Fruit fly (Drosophila melanogaster) whole organism, adult: Measurements from ENCODE around the gene hyd.
"Not testable (repeated sequence)": the region's sequence is repeated elsewhere in the genome, so short reads cannot be mapped to it uniquely, and the experiment has no call there.

Experiments used
- CG11617 ChIP-seq: fragments of 200-800 bp; sonication (Bioruptor generic); optimal IDR thresholded peaks from 2 replicates; lab custom pipeline; 2017; ENCODE audit warnings: mild to moderate bottlenecking, missing biosample characterization, missing genetic modification reagents, missing genetic modification characterization
- CG12768 ChIP-seq: fragments of 200-800 bp; sonication (Bioruptor generic); optimal IDR thresholded peaks from 2 replicates; lab custom pipeline; 2017; ENCODE audit warnings: missing biosample characterization, missing genetic modification characterization, mild to moderate bottlenecking, moderate library complexity, missing genetic modification reagents
- CG14711 ChIP-seq: fragments of 200-800 bp; sonication (Bioruptor generic); optimal IDR thresholded peaks from 2 replicates; lab custom pipeline; 2018; ENCODE audit warnings: missing biosample characterization, mild to moderate bottlenecking, missing genetic modification characterization, moderate library complexity
- CG1620 ChIP-seq: fragments of 200-800 bp; sonication (Bioruptor generic); optimal IDR thresholded peaks from 2 replicates; lab custom pipeline; 2016; ENCODE audit warnings: missing biosample characterization, missing genetic modification characterization
- CG33017 ChIP-seq: fragments of 200-800 bp; sonication (Bioruptor generic); optimal IDR thresholded peaks from 2 replicates; lab custom pipeline; 2018; ENCODE audit warnings: missing biosample characterization, mild to moderate bottlenecking, missing genetic modification characterization, moderate library complexity
- CG5204 ChIP-seq: fragments of 200-800 bp; sonication (Bioruptor generic); optimal IDR thresholded peaks from 2 replicates; lab custom pipeline; 2016; ENCODE audit warnings: missing biosample characterization, missing genetic modification characterization
- CG7045 ChIP-seq: fragments of 200-800 bp; sonication (Bioruptor generic); optimal IDR thresholded peaks from 2 replicates; lab custom pipeline; 2017; ENCODE audit warnings: missing biosample characterization, mild to moderate bottlenecking, missing genetic modification characterization
- CG7101 ChIP-seq: fragments of 200-800 bp; sonication (Bioruptor generic); optimal IDR thresholded peaks from 2 replicates; lab custom pipeline; 2018; ENCODE audit warnings: missing biosample characterization, mild to moderate bottlenecking, missing genetic modification characterization, moderate library complexity
- Clk ChIP-seq: fragments of 200-800 bp; sonication (Bioruptor generic); optimal IDR thresholded peaks from 2 replicates; lab custom pipeline; 2017; ENCODE audit warnings: missing biosample characterization, missing genetic modification characterization
- Crg-1 ChIP-seq: fragments of 200-800 bp; sonication (Bioruptor generic); optimal IDR thresholded peaks from 2 replicates; lab custom pipeline; 2016; ENCODE audit warnings: missing biosample characterization, missing genetic modification characterization
- Hr96 ChIP-seq: fragments of 200-800 bp; sonication (Bioruptor generic); optimal IDR thresholded peaks from 2 replicates; lab custom pipeline; 2016; ENCODE audit warnings: missing biosample characterization, missing genetic modification characterization
- Mnt ChIP-seq: fragments of 200-800 bp; sonication (Bioruptor generic); optimal IDR thresholded peaks from 2 replicates; lab custom pipeline; 2016; ENCODE audit warnings: missing biosample characterization, mild to moderate bottlenecking, missing genetic modification characterization
- bab1 ChIP-seq: fragments of 200-800 bp; sonication (Bioruptor generic); optimal IDR thresholded peaks from 3 replicates; lab custom pipeline; 2019; ENCODE audit warnings: missing biosample characterization, mild to moderate bottlenecking, missing genetic modification characterization, moderate library complexity
- cic ChIP-seq: fragments of 200-800 bp; sonication (Bioruptor generic); optimal IDR thresholded peaks from 2 replicates; lab custom pipeline; 2017; ENCODE audit warnings: missing biosample characterization, mild to moderate bottlenecking, missing genetic modification characterization, moderate library complexity
- cnc ChIP-seq, 2 experiments: fragments of >200 bp; optimal IDR thresholded peaks; 2 replicates each; lab custom pipeline; 2017
- kay ChIP-seq: fragments of 200-800 bp; sonication (Bioruptor generic); peaks from one replicate; lab custom pipeline; 2016; ENCODE audit warnings: missing biosample characterization, missing genetic modification characterization, borderline replicate concordance
- ovo ChIP-seq: fragments of 200-800 bp; sonication (Bioruptor generic); optimal IDR thresholded peaks from 2 replicates; lab custom pipeline; 2016; ENCODE audit warnings: missing biosample characterization, missing genetic modification characterization
- pad ChIP-seq: fragments of 200-800 bp; sonication (Bioruptor generic); optimal IDR thresholded peaks from 3 replicates; lab custom pipeline; 2017; ENCODE audit warnings: missing biosample characterization, missing genetic modification characterization, mild to moderate bottlenecking, moderate library complexity, missing genetic modification reagents
- tj ChIP-seq: fragments of 200-800 bp; sonication (Bioruptor generic); optimal IDR thresholded peaks from 3 replicates; lab custom pipeline; 2017; ENCODE audit warnings: missing biosample characterization, mild to moderate bottlenecking, missing genetic modification characterization, moderate library complexity
- toe ChIP-seq: fragments of 200-800 bp; sonication (Bioruptor generic); optimal IDR thresholded peaks from 2 replicates; lab custom pipeline; 2016; ENCODE audit warnings: missing biosample characterization, missing genetic modification characterization

The hyd gene

dm6 chr3R:9701897-9702296, 23.5 kb downstream of the hyd start:
- TF ChIP-seq CG33017 (tag; lab: Kevin White, UChicago) (no peak), Mnt (no peak), CG11617 (GFP tag; lab: Kevin White, UChicago) (no peak), CG1620 (GFP tag; lab: Kevin White, UChicago) (no peak), ovo (no peak), CG7045 (GFP tag; lab: Kevin White, UChicago) (no peak), CG5204 (GFP tag; lab: Kevin White, UChicago) (no peak)

dm6 chr3R:9701148-9701703, 24.2 kb downstream of the hyd start:
- no peak for TF ChIP-seq ovo
- no peak for TF ChIP-seq CG5204 (GFP tag; lab: Kevin White, UChicago)
- no peak for TF ChIP-seq CG14711 (tag; lab: Kevin White, UChicago)
- TF ChIP-seq Hr96 (GFP tag; lab: Kevin White, UChicago), result no peak
- no peak for TF ChIP-seq CG7045 (GFP tag; lab: Kevin White, UChicago)
- TF ChIP-seq tj (GFP tag; lab: Kevin White, UChicago), result no peak
- TF ChIP-seq CG11617 (GFP tag; lab: Kevin White, UChicago), result no peak
- no peak for TF ChIP-seq CG7101 (tag; lab: Kevin White, UChicago)
- no peak for TF ChIP-seq Mnt
- TF ChIP-seq CG12768 (GFP tag; lab: Kevin White, UChicago), result peak; percentile 45
- no peak for TF ChIP-seq cnc (optimal IDR thresholded peaks at IDR 0.05; lab: Kevin White, UChicago)
- peak; percentile 33 for TF ChIP-seq cic
- TF ChIP-seq bab1 (GFP tag; lab: Kevin White, UChicago), result no peak
- TF ChIP-seq toe (GFP tag; lab: Kevin White, UChicago), result no peak
- TF ChIP-seq CG1620 (GFP tag; lab: Kevin White, UChicago), result peak; percentile 10
- TF ChIP-seq Crg-1 (GFP tag; lab: Kevin White, UChicago), result no peak
- no peak for TF ChIP-seq Clk (GFP tag; lab: Kevin White, UChicago)
- no peak for TF ChIP-seq CG33017 (tag; lab: Kevin White, UChicago)
- TF ChIP-seq pad (GFP tag; lab: Kevin White, UChicago), result no peak
- no peak for TF ChIP-seq kay (GFP tag; lab: Kevin White, UChicago)

dm6 chr3R:9700513-9700912, 24.9 kb downstream of the hyd start:
- no peak for TF ChIP-seq bab1 (GFP tag; lab: Kevin White, UChicago)

- TF ChIP-seq CG1620 (GFP tag; lab: Kevin White, UChicago) (no peak), ovo (no peak), CG5204 (GFP tag; lab: Kevin White, UChicago) (no peak), Crg-1 (GFP tag; lab: Kevin White, UChicago) (no peak), toe (GFP tag; lab: Kevin White, UChicago) (no peak), tj (GFP tag; lab: Kevin White, UChicago) (no peak), Hr96 (GFP tag; lab: Kevin White, UChicago) (no peak), CG33017 (tag; lab: Kevin White, UChicago) (no peak), cic (no peak), CG11617 (GFP tag; lab: Kevin White, UChicago) (no peak), CG14711 (tag; lab: Kevin White, UChicago) (no peak), cnc (optimal IDR thresholded peaks at IDR 0.05; lab: Kevin White, UChicago) (no peak)
These were observed 30.4 kb downstream of the hyd start for dm6 chr3R:9694999-9695398.

dm6 chr3R:9692675-9693129, 32.7 kb downstream of the hyd start, which contains the start of the genes Unc-115b, p24-2 and CG32939:
Unc-115b (minus strand) TSS chr3R:9692775.
p24-2 (minus strand) TSS chr3R:9692794.
CG32939 (plus strand) TSS chr3R:9693079.
- not testable (repeated sequence) for TF ChIP-seq tj (GFP tag; lab: Kevin White, UChicago); bab1 (GFP tag; lab: Kevin White, UChicago); cnc (optimal IDR thresholded peaks at IDR 0.05; lab: Kevin White, UChicago)

- TF ChIP-seq Hr96 (GFP tag; lab: Kevin White, UChicago); CG33017 (tag; lab: Kevin White, UChicago); Clk (GFP tag; lab: Kevin White, UChicago): not testable (repeated sequence)
These were observed 40.0 kb downstream of the hyd start, which contains the start of the genes eca and CG18542 for dm6 chr3R:9685376-9685775. eca (minus strand) TSS chr3R:9685476. CG18542 (plus strand) TSS chr3R:9685760.

- TF ChIP-seq Hr96 (GFP tag; lab: Kevin White, UChicago) (no peak), CG1620 (GFP tag; lab: Kevin White, UChicago) (no peak), ovo (no peak), kay (GFP tag; lab: Kevin White, UChicago) (no peak), Clk (GFP tag; lab: Kevin White, UChicago) (no peak), tj (GFP tag; lab: Kevin White, UChicago) (no peak), CG33017 (tag; lab: Kevin White, UChicago) (no peak), CG7045 (GFP tag; lab: Kevin White, UChicago) (no peak)
These were observed 41.3 kb downstream of the hyd start, which contains the start of gene CG9444 for dm6 chr3R:9684125-9684524. CG9444 (minus strand) TSS chr3R:9684264.
